Fruit fly (Drosophila melanogaster): ENCODE results near the gene Dyro.

Gene Dyro

dm6 chr3L:11291298-11292167 lies 4.2 kb downstream of the Dyro start:
- no peak for TF ChIP-seq CG8478 (optimal IDR thresholded peaks at IDR 0.05)
- TF ChIP-seq CTCF (optimal IDR thresholded peaks at IDR 0.05), result no peak

dm6 chr3L:11290796-11291195 lies 4.9 kb downstream of the Dyro start:
- TF ChIP-seq CTCF (optimal IDR thresholded peaks at IDR 0.05) (no peak), CG8478 (optimal IDR thresholded peaks at IDR 0.05) (no peak)

- TF ChIP-seq CTCF (optimal IDR thresholded peaks at IDR 0.05), result no peak
- no peak for TF ChIP-seq CG8478 (optimal IDR thresholded peaks at IDR 0.05)
Measured at dm6 chr3L:11290200-11290599, 5.5 kb downstream of the Dyro start.

- TF ChIP-seq CTCF (optimal IDR thresholded peaks at IDR 0.05), result no peak
- no peak for TF ChIP-seq CG8478 (optimal IDR thresholded peaks at IDR 0.05)
Measured at dm6 chr3L:11289130-11289716, 6.5 kb downstream of the Dyro start.

- TF ChIP-seq CG8478 (optimal IDR thresholded peaks at IDR 0.05), result no peak
- no peak for TF ChIP-seq CTCF (optimal IDR thresholded peaks at IDR 0.05)
Measured at dm6 chr3L:11287977-11288376, 7.7 kb downstream of the Dyro start.

dm6 chr3L:11286603-11287011 lies 9.1 kb downstream of the Dyro start:
- TF ChIP-seq CG8478 (optimal IDR thresholded peaks at IDR 0.05), result no peak
- no peak for TF ChIP-seq CTCF (optimal IDR thresholded peaks at IDR 0.05)

- no peak for TF ChIP-seq CG8478 (optimal IDR thresholded peaks at IDR 0.05)
- TF ChIP-seq CTCF (optimal IDR thresholded peaks at IDR 0.05), result no peak
Measured at dm6 chr3L:11285572-11286276, 10.0 kb downstream of the Dyro start.

- TF ChIP-seq CG8478 (optimal IDR thresholded peaks at IDR 0.05), result no peak
Measured at dm6 chr3L:11285066-11285465, 10.7 kb downstream of the Dyro start.

dm6 chr3L:11284091-11285023 lies 11.4 kb downstream of the Dyro start:
- TF ChIP-seq CTCF (optimal IDR thresholded peaks at IDR 0.05) (no peak), CG8478 (optimal IDR thresholded peaks at IDR 0.05) (no peak)

- no peak for TF ChIP-seq CTCF (optimal IDR thresholded peaks at IDR 0.05)
- TF ChIP-seq CG8478 (optimal IDR thresholded peaks at IDR 0.05), result no peak
Measured at dm6 chr3L:11280574-11281135, 15.1 kb downstream of the Dyro start.

- no peak for TF ChIP-seq CTCF (optimal IDR thresholded peaks at IDR 0.05)
Measured at dm6 chr3L:11279321-11279827, 16.3 kb downstream of the Dyro start.

dm6 chr3L:11278448-11279320 lies 17.0 kb downstream of the Dyro start:
- TF ChIP-seq CG8478 (optimal IDR thresholded peaks at IDR 0.05) (no peak), CTCF (optimal IDR thresholded peaks at IDR 0.05) (no peak)

dm6 chr3L:11276020-11276419 lies 19.7 kb downstream of the Dyro start:
- TF ChIP-seq CG8478 (optimal IDR thresholded peaks at IDR 0.05) (no peak), CTCF (optimal IDR thresholded peaks at IDR 0.05) (no peak)

Measured in S2 (cell line).